Worm (Caenorhabditis elegans) whole organism, late embryonic: ENCODE results near the gene droe-8.

Experiments
- C08G9.2 ChIP-seq: sonication (generic microtip); optimal IDR thresholded peaks from 2 replicates; lab custom pipeline; 2016; ENCODE audit warnings: mild to moderate bottlenecking, missing genetic modification characterization, moderate library complexity, missing compliant biosample characterization
- F13H6.1 ChIP-seq: sonication (generic microtip); optimal IDR thresholded peaks from 2 replicates; lab custom pipeline; 2016; ENCODE audit warnings: missing genetic modification characterization, missing compliant biosample characterization
- K09A11.1 ChIP-seq: sonication (generic microtip); optimal IDR thresholded peaks from 2 replicates; lab custom pipeline; 2017; ENCODE audit warnings: antibody characterized with exemption, mild to moderate bottlenecking, missing genetic modification characterization, missing compliant biosample characterization; ENCODE audit not compliant: insufficient read depth
- Y22D7AL.16 ChIP-seq: sonication (generic microtip); optimal IDR thresholded peaks from 2 replicates; lab custom pipeline; 2016; ENCODE audit warnings: missing genetic modification characterization, missing compliant biosample characterization
- ahr-1 ChIP-seq: sonication (generic microtip); optimal IDR thresholded peaks from 2 replicates; lab custom pipeline; 2016; ENCODE audit warnings: missing genetic modification characterization, missing compliant biosample characterization
- ama-1 ChIP-seq: fragments of 150-350 bp; optimal IDR thresholded peaks from 2 replicates; lab custom pipeline; 2014
- ceh-19 ChIP-seq: fragments of 200-800 bp; sonication (Bioruptor generic); optimal IDR thresholded peaks from 2 replicates; lab custom pipeline; 2018; ENCODE audit warnings: mild to moderate bottlenecking, missing genetic modification characterization, missing compliant biosample characterization
- ceh-2 ChIP-seq: sonication (generic microtip); optimal IDR thresholded peaks from 2 replicates; lab custom pipeline; 2016; ENCODE audit warnings: missing genotype, missing genetic modification characterization, missing compliant biosample characterization
- ceh-22 ChIP-seq: sonication (generic microtip); optimal IDR thresholded peaks from 2 replicates; lab custom pipeline; 2017; ENCODE audit warnings: missing biosample characterization, missing genetic modification characterization
- ceh-30 ChIP-seq: fragments of 150-350 bp; optimal IDR thresholded peaks from 2 replicates; lab custom pipeline; 2014; ENCODE audit warnings: missing biosample characterization, missing genetic modification characterization
- ceh-31 ChIP-seq: sonication (generic microtip); optimal IDR thresholded peaks from 2 replicates; lab custom pipeline; 2016; ENCODE audit warnings: missing genetic modification characterization, missing compliant biosample characterization
- ceh-45 ChIP-seq: fragments of 200-800 bp; sonication (Bioruptor generic); IDR thresholded peaks from 2 replicates; pipeline ENCODE4 v1.3.6; 2022; ENCODE audit warnings: missing genetic modification reagents, missing genetic modification characterization, missing compliant biosample characterization
- ceh-9 ChIP-seq: sonication (generic microtip); optimal IDR thresholded peaks from 2 replicates; lab custom pipeline; 2016; ENCODE audit warnings: mild to moderate bottlenecking, missing genetic modification characterization, inconsistent platforms, missing compliant biosample characterization
- dve-1 ChIP-seq: sonication (generic microtip); optimal IDR thresholded peaks from 2 replicates; lab custom pipeline; 2017; ENCODE audit warnings: antibody characterized with exemption, mild to moderate bottlenecking, missing genetic modification characterization, missing compliant biosample characterization
- elt-2 ChIP-seq: sonication (generic microtip); optimal IDR thresholded peaks from 2 replicates; lab custom pipeline; 2016; ENCODE audit warnings: missing genetic modification reagents, missing genetic modification characterization, missing compliant biosample characterization
- elt-4 ChIP-seq: sonication (generic microtip); optimal IDR thresholded peaks from 2 replicates; lab custom pipeline; 2016; ENCODE audit warnings: missing genetic modification characterization, missing compliant biosample characterization
- ets-4 ChIP-seq: sonication (generic microtip); optimal IDR thresholded peaks from 2 replicates; lab custom pipeline; 2016; ENCODE audit warnings: missing genetic modification characterization, missing compliant biosample characterization
- fax-1 ChIP-seq: sonication (generic microtip); optimal IDR thresholded peaks from 2 replicates; lab custom pipeline; 2016; ENCODE audit warnings: missing genotype, missing genetic modification characterization, missing compliant biosample characterization
- fkh-6 ChIP-seq: sonication (generic microtip); optimal IDR thresholded peaks from 2 replicates; lab custom pipeline; 2016; ENCODE audit warnings: missing genetic modification characterization, missing compliant biosample characterization
- gmeb-2 ChIP-seq: sonication (generic microtip); optimal IDR thresholded peaks from 2 replicates; lab custom pipeline; 2016; ENCODE audit warnings: missing genetic modification characterization, inconsistent platforms, missing compliant biosample characterization
- hlh-15 ChIP-seq: sonication (generic microtip); optimal IDR thresholded peaks from 2 replicates; lab custom pipeline; 2016; ENCODE audit warnings: missing genetic modification characterization, missing compliant biosample characterization
- hlh-30 ChIP-seq: sonication (generic microtip); optimal IDR thresholded peaks from 2 replicates; lab custom pipeline; 2017; ENCODE audit warnings: antibody characterized with exemption, missing genetic modification characterization, missing compliant biosample characterization; ENCODE audit not compliant: insufficient read depth
- hlh-8 ChIP-seq: sonication (generic microtip); optimal IDR thresholded peaks from 2 replicates; lab custom pipeline; 2016; ENCODE audit warnings: missing genotype, missing genetic modification characterization, missing compliant biosample characterization
- lim-6 ChIP-seq: sonication (generic microtip); optimal IDR thresholded peaks from 2 replicates; lab custom pipeline; 2016; ENCODE audit warnings: missing genetic modification characterization, missing compliant biosample characterization
- mec-3 ChIP-seq: sonication (generic microtip); optimal IDR thresholded peaks from 2 replicates; lab custom pipeline; 2016; ENCODE audit warnings: borderline replicate concordance, missing genetic modification characterization, missing compliant biosample characterization
- nfya-1 ChIP-seq: sonication (generic microtip); optimal IDR thresholded peaks from 2 replicates; lab custom pipeline; 2017; ENCODE audit warnings: missing genetic modification characterization, mild to moderate bottlenecking, missing compliant biosample characterization, antibody characterized with exemption, moderate library complexity
- pha-2 ChIP-seq: sonication (generic microtip); optimal IDR thresholded peaks from 2 replicates; lab custom pipeline; 2017; ENCODE audit warnings: mild to moderate bottlenecking, missing genetic modification characterization, missing compliant biosample characterization
- pha-4 ChIP-seq: fragments of 150-350 bp; optimal IDR thresholded peaks from 2 replicates; lab custom pipeline; 2018; ENCODE audit warnings: missing biosample characterization, missing genetic modification reagents, missing genetic modification characterization
- pqm-1 ChIP-seq: sonication (generic microtip); optimal IDR thresholded peaks from 2 replicates; lab custom pipeline; 2016; ENCODE audit warnings: missing genetic modification characterization, missing compliant biosample characterization
- sdc-2 ChIP-seq: sonication (generic microtip); optimal IDR thresholded peaks from 2 replicates; lab custom pipeline; 2016; ENCODE audit warnings: missing genotype, missing genetic modification characterization, missing compliant biosample characterization
- sox-2 ChIP-seq: fragments of 200-800 bp; sonication (Bioruptor generic); IDR thresholded peaks from 2 replicates; pipeline ENCODE4 v1.3.6; 2022; ENCODE audit warnings: missing genetic modification reagents, missing genetic modification characterization, missing compliant biosample characterization
- tbx-2 ChIP-seq: sonication (generic microtip); optimal IDR thresholded peaks from 2 replicates; lab custom pipeline; 2016; ENCODE audit warnings: missing genetic modification characterization, missing compliant biosample characterization
- unc-42 ChIP-seq: sonication (generic microtip); optimal IDR thresholded peaks from 2 replicates; lab custom pipeline; 2016; ENCODE audit warnings: missing genotype, missing genetic modification characterization, missing compliant biosample characterization
- unc-55 ChIP-seq: sonication (generic microtip); optimal IDR thresholded peaks from 2 replicates; lab custom pipeline; 2017; ENCODE audit warnings: missing biosample characterization, missing genetic modification reagents, missing genetic modification characterization
- unc-86 ChIP-seq: sonication (generic microtip); optimal IDR thresholded peaks from 2 replicates; lab custom pipeline; 2016; ENCODE audit warnings: missing genetic modification characterization, missing compliant biosample characterization
- zip-5 ChIP-seq: sonication (generic microtip); optimal IDR thresholded peaks from 2 replicates; lab custom pipeline; 2016; ENCODE audit warnings: missing genetic modification characterization, missing compliant biosample characterization
- ztf-16 ChIP-seq: sonication (generic microtip); optimal IDR thresholded peaks from 2 replicates; lab custom pipeline; 2017; ENCODE audit warnings: missing genetic modification characterization, missing compliant biosample characterization

droe-8 gene

ce11 chrV:8767493-8767892, 41.2 kb downstream of the droe-8 start:
- no peak for TF ChIP-seq pha-4 (tag; lab: Kevin White, UChicago)
- TF ChIP-seq elt-2 = peak; percentile 61

ce11 chrV:8768481-8768959, 42.2 kb downstream of the droe-8 start, which contains the start of gene B0507.3:
Gene B0507.3, plus strand, starts transcription at chrV:8768909.
- TF ChIP-seq elt-2 (peak; percentile 99), ceh-30 (tag; lab: Kevin White, UChicago) (no peak), ceh-9 (tag; lab: Kevin White, UChicago) (no peak), pqm-1 (tag; lab: Kevin White, UChicago) (peak; percentile 75)

- TF ChIP-seq elt-2 (peak; percentile 14), mec-3 (tag; lab: Kevin White, UChicago) (no peak)
- TF ChIP-seq, all 69 proteins: peak for 1
Measured at ce11 chrV:8769154-8769553, 42.8 kb downstream of the droe-8 start.

- TF ChIP-seq nfya-1 (tag; lab: Kevin White, UChicago) = no peak
- no peak for TF ChIP-seq fkh-6 (tag; lab: Kevin White, UChicago)
- TF ChIP-seq unc-86 = no peak
- no peak for TF ChIP-seq ama-1 (lab: Kevin White, UChicago)
- no peak for TF ChIP-seq unc-55 (GFP tag; lab: Kevin White, UChicago)
- no peak for TF ChIP-seq pha-2 (tag; lab: Kevin White, UChicago)
- TF ChIP-seq ahr-1 = no peak
- TF ChIP-seq ets-4 (tag; lab: Kevin White, UChicago) = no peak
- no peak for TF ChIP-seq zip-5 (tag; lab: Kevin White, UChicago)
- TF ChIP-seq elt-4 (tag; lab: Kevin White, UChicago) = no peak
- no peak for TF ChIP-seq ceh-2 (tag; lab: Kevin White, UChicago)
Measured at ce11 chrV:8771599-8771998, 45.3 kb downstream of the droe-8 start, which contains the start of gene srx-115. Gene srx-115, plus strand, starts transcription at chrV:8771899.

ce11 chrV:8773826-8774382, 47.6 kb downstream of the droe-8 start, which contains the start of gene B0507.2:
Gene B0507.2, plus strand, starts transcription at chrV:8774332.
- TF ChIP-seq ceh-19 (no peak), K09A11.1 (tag; lab: Kevin White, UChicago) (no peak), ahr-1 (no peak), unc-42 (tag; lab: Kevin White, UChicago) (peak; percentile 61), dve-1 (no peak), mec-3 (tag; lab: Kevin White, UChicago) (no peak), ceh-22 (tag; lab: Kevin White, UChicago) (no peak)

- no peak for TF ChIP-seq lim-6 (tag; lab: Kevin White, UChicago)
- TF ChIP-seq ceh-30 (tag; lab: Kevin White, UChicago) = no peak
- TF ChIP-seq ceh-19 = no peak
- no peak for TF ChIP-seq fax-1 (tag; lab: Kevin White, UChicago)
- no peak for TF ChIP-seq gmeb-2
- TF ChIP-seq hlh-8 (tag; lab: Kevin White, UChicago) = no peak
- TF ChIP-seq ztf-16 = no peak
- no peak for TF ChIP-seq nfya-1 (tag; lab: Kevin White, UChicago)
- no peak for TF ChIP-seq Y22D7AL.16
- no peak for TF ChIP-seq F13H6.1
- no peak for TF ChIP-seq pha-2 (tag; lab: Kevin White, UChicago)
- TF ChIP-seq K09A11.1 (tag; lab: Kevin White, UChicago) = no peak
- TF ChIP-seq hlh-30 (tag; lab: Kevin White, UChicago) = no peak
- TF ChIP-seq ceh-31 (tag; lab: Kevin White, UChicago) = no peak
- no peak for TF ChIP-seq sdc-2 (tag; lab: Kevin White, UChicago)
- TF ChIP-seq C08G9.2 (tag; lab: Kevin White, UChicago) = no peak
- TF ChIP-seq ceh-45 (GFP tag; lab: Robert Waterston, UW) = no peak
- TF ChIP-seq sox-2 (GFP tag; lab: Robert Waterston, UW) = no peak
- TF ChIP-seq hlh-15 = no peak
- no peak for TF ChIP-seq tbx-2 (tag; lab: Kevin White, UChicago)
Measured at ce11 chrV:8776270-8776669, 49.9 kb downstream of the droe-8 start, which contains the start of gene B0507.1. Gene B0507.1, plus strand, starts transcription at chrV:8776570.
